Fruit fly (Drosophila melanogaster) whole organism, embryonic: Measurements from ENCODE around the gene CG9970.

ENCODE experiments used
- Aef1 ChIP-seq: fragments of 200-800 bp; sonication (Bioruptor generic); IDR thresholded peaks from 3 replicates; pipeline ENCODE4 v1.3.6; 2022; ENCODE audit warnings: missing biosample characterization, missing genetic modification characterization
- Antp ChIP-seq: fragments of 200-800 bp; sonication (Bioruptor generic); optimal IDR thresholded peaks from 3 replicates; lab custom pipeline; 2016; ENCODE audit warnings: missing biosample characterization, missing genetic modification characterization
- Awh ChIP-seq: fragments of 200-800 bp; sonication (Bioruptor generic); IDR thresholded peaks from 2 replicates; pipeline ENCODE4, ENCODE4 v1.3.6; 2022; ENCODE audit warnings: missing biosample characterization, missing genetic modification characterization
- CG10654 ChIP-seq: fragments of 200-800 bp; sonication (Bioruptor generic); optimal IDR thresholded peaks from 2 replicates; lab custom pipeline; 2016; ENCODE audit warnings: missing biosample characterization, missing genetic modification characterization
- CG10979 ChIP-seq: fragments of 200-800 bp; sonication (Bioruptor generic); optimal IDR thresholded peaks from 2 replicates; lab custom pipeline; 2018; ENCODE audit warnings: missing biosample characterization, mild to moderate bottlenecking, missing genetic modification characterization, moderate library complexity
- CG12104 ChIP-seq: fragments of 200-800 bp; sonication (Bioruptor generic); optimal IDR thresholded peaks from 3 replicates; lab custom pipeline; 2016; ENCODE audit warnings: missing biosample characterization, missing genetic modification characterization
- CG12155 ChIP-seq: fragments of 200-800 bp; sonication (Bioruptor generic); optimal IDR thresholded peaks from 3 replicates; lab custom pipeline; 2016; ENCODE audit warnings: missing biosample characterization, missing genetic modification characterization
- CG12659 ChIP-seq: fragments of 200-800 bp; sonication (Bioruptor generic); optimal IDR thresholded peaks from 3 replicates; lab custom pipeline; 2017; ENCODE audit warnings: mild to moderate bottlenecking, missing biosample characterization, missing genetic modification reagents, missing genetic modification characterization
- CG13894 ChIP-seq: fragments of 200-800 bp; sonication (Bioruptor generic); optimal IDR thresholded peaks from 3 replicates; lab custom pipeline; 2018; ENCODE audit warnings: missing biosample characterization, mild to moderate bottlenecking, missing genetic modification characterization, moderate library complexity
- CG14441 ChIP-seq: fragments of 200-800 bp; sonication (Bioruptor generic); IDR thresholded peaks from 2 replicates; pipeline ENCODE4 v1.3.6; 2022; ENCODE audit warnings: missing biosample characterization, missing genetic modification characterization
- CG15269 ChIP-seq: fragments of 200-800 bp; sonication (Bioruptor generic); optimal IDR thresholded peaks from 2 replicates; lab custom pipeline; 2018; ENCODE audit warnings: missing biosample characterization, mild to moderate bottlenecking, missing genetic modification characterization, moderate library complexity
- CG2199 ChIP-seq: fragments of 200-800 bp; sonication (Bioruptor generic); IDR thresholded peaks from 3 replicates; pipeline ENCODE4 v1.3.6; 2022; ENCODE audit warnings: missing biosample characterization, missing genetic modification characterization
- CG31441 ChIP-seq: fragments of 200-800 bp; sonication (Bioruptor generic); IDR thresholded peaks from 2 replicates; pipeline ENCODE4 v1.3.6; 2022; ENCODE audit warnings: missing biosample characterization, missing genetic modification characterization
- CG32532 ChIP-seq: fragments of 200-800 bp; sonication (Bioruptor generic); IDR thresholded peaks from 2 replicates; pipeline ENCODE4 v1.3.6; 2022; ENCODE audit warnings: missing biosample characterization, missing genetic modification characterization
- CG3838 ChIP-seq: fragments of 200-800 bp; sonication (Bioruptor generic); optimal IDR thresholded peaks from 3 replicates; lab custom pipeline; 2016; ENCODE audit warnings: missing biosample characterization, missing genetic modification characterization
- CG3847 ChIP-seq: fragments of 200-800 bp; sonication (Bioruptor generic); IDR thresholded peaks from 2 replicates; pipeline ENCODE4 v1.3.6; 2022; ENCODE audit warnings: missing biosample characterization, missing genetic modification characterization
- CG4328 ChIP-seq: fragments of 200-800 bp; sonication (Bioruptor generic); optimal IDR thresholded peaks from 3 replicates; lab custom pipeline; 2017; ENCODE audit warnings: missing biosample characterization, missing genetic modification reagents, missing genetic modification characterization
- CG43689 ChIP-seq: fragments of 200-800 bp; sonication (Bioruptor generic); IDR thresholded peaks from 2 replicates; pipeline ENCODE4 v1.3.6; 2022; ENCODE audit warnings: missing biosample characterization, missing genetic modification characterization
- CG6254 ChIP-seq: fragments of 200-800 bp; sonication (Bioruptor generic); optimal IDR thresholded peaks from 3 replicates; lab custom pipeline; 2017; ENCODE audit warnings: mild to moderate bottlenecking, missing biosample characterization, missing genetic modification reagents, missing genetic modification characterization
- CG7372 ChIP-seq: fragments of 200-800 bp; sonication (Bioruptor generic); IDR thresholded peaks from 2 replicates; pipeline ENCODE4 v1.3.6; 2022; ENCODE audit warnings: missing biosample characterization, missing genetic modification characterization
- CG7556 ChIP-seq: fragments of 200-800 bp; sonication (Bioruptor generic); optimal IDR thresholded peaks from 2 replicates; lab custom pipeline; 2017; ENCODE audit warnings: missing biosample characterization, mild to moderate bottlenecking, missing genetic modification characterization
- CoRest ChIP-seq: fragments of 200-800 bp; sonication (Bioruptor generic); optimal IDR thresholded peaks from 3 replicates; lab custom pipeline; 2018; ENCODE audit warnings: missing biosample characterization, mild to moderate bottlenecking, missing genetic modification characterization, moderate library complexity
- Dip2 ChIP-seq: fragments of 200-800 bp; sonication (Bioruptor generic); IDR thresholded peaks from 2 replicates; pipeline ENCODE4 v1.3.6; 2022; ENCODE audit warnings: missing biosample characterization, missing genetic modification characterization
- Gug ChIP-seq: fragments of 200-800 bp; sonication (Bioruptor generic); IDR thresholded peaks from 4 replicates; pipeline ENCODE4 v1.3.6; 2022; ENCODE audit warnings: missing biosample characterization, missing genetic modification characterization
- HmgZ ChIP-seq: fragments of 200-800 bp; sonication (Bioruptor generic); optimal IDR thresholded peaks from 2 replicates; lab custom pipeline; 2018; ENCODE audit warnings: missing biosample characterization, mild to moderate bottlenecking, missing genetic modification characterization
- Hsf ChIP-seq: fragments of 200-800 bp; sonication (Bioruptor generic); optimal IDR thresholded peaks from 3 replicates; lab custom pipeline; 2016; ENCODE audit warnings: missing biosample characterization, missing genetic modification characterization
- MTF-1 ChIP-seq: fragments of 200-800 bp; sonication (Bioruptor generic); optimal IDR thresholded peaks from 2 replicates; lab custom pipeline; 2018; ENCODE audit warnings: missing biosample characterization, mild to moderate bottlenecking, missing genetic modification characterization, borderline replicate concordance
- Meics ChIP-seq: fragments of 200-800 bp; sonication (Bioruptor generic); optimal IDR thresholded peaks from 2 replicates; lab custom pipeline; 2017; ENCODE audit warnings: missing biosample characterization, mild to moderate bottlenecking, missing genetic modification characterization
- Optix ChIP-seq: fragments of 200-800 bp; sonication (Bioruptor generic); IDR thresholded peaks from 3 replicates; pipeline ENCODE4 v1.3.6; 2022; ENCODE audit warnings: missing biosample characterization, missing genetic modification characterization
- Sox102F ChIP-seq: fragments of 200-800 bp; sonication (Bioruptor generic); optimal IDR thresholded peaks from 2 replicates; lab custom pipeline; 2018; ENCODE audit warnings: missing biosample characterization, mild to moderate bottlenecking, missing genetic modification characterization, moderate library complexity
- Taf1 ChIP-seq: fragments of 200-800 bp; sonication (Bioruptor generic); IDR thresholded peaks from 2 replicates; pipeline ENCODE4 v1.3.6; 2022; ENCODE audit warnings: missing biosample characterization, missing genetic modification characterization
- abd-A ChIP-seq: fragments of 200-800 bp; sonication (Bioruptor generic); optimal IDR thresholded peaks from 3 replicates; lab custom pipeline; 2019; ENCODE audit warnings: missing biosample characterization, mild to moderate bottlenecking, missing genetic modification characterization, moderate library complexity
- ase ChIP-seq: fragments of 200-800 bp; sonication (Bioruptor generic); IDR thresholded peaks from 3 replicates; pipeline ENCODE4 v1.3.6; 2022; ENCODE audit warnings: missing biosample characterization, missing genetic modification characterization
- az2 ChIP-seq: fragments of 200-800 bp; sonication (Bioruptor generic); optimal IDR thresholded peaks from 3 replicates; lab custom pipeline; 2016; ENCODE audit warnings: missing biosample characterization, missing genetic modification characterization
- corto ChIP-seq: fragments of 200-800 bp; sonication (Bioruptor generic); optimal IDR thresholded peaks from 2 replicates; lab custom pipeline; 2016; ENCODE audit warnings: missing biosample characterization, mild to moderate bottlenecking, missing genetic modification characterization, moderate library complexity
- crol ChIP-seq: fragments of 200-800 bp; sonication (Bioruptor generic); IDR thresholded peaks from 2 replicates; pipeline ENCODE4 v1.3.6; 2022; ENCODE audit warnings: missing biosample characterization, missing genetic modification characterization
- crp ChIP-seq, 2 experiments: fragments of 200-800 bp; sonication (Bioruptor generic); optimal IDR thresholded peaks; 2 replicates in 1 of 2; 3 replicates in 1 of 2; lab custom pipeline; 2017; ENCODE audit warnings: missing biosample characterization in 2 of 2, missing genetic modification characterization in 2 of 2, mild to moderate bottlenecking in 1 of 2, moderate library complexity in 1 of 2
- cwo ChIP-seq: fragments of 200-800 bp; sonication (Bioruptor generic); optimal IDR thresholded peaks from 3 replicates; lab custom pipeline; 2017; ENCODE audit warnings: missing biosample characterization, missing genetic modification characterization, mild to moderate bottlenecking, moderate library complexity, missing genetic modification reagents
- dysf ChIP-seq: fragments of 200-800 bp; sonication (Bioruptor generic); IDR thresholded peaks from 3 replicates; pipeline ENCODE4 v1.3.6; 2022; ENCODE audit warnings: missing biosample characterization, missing genetic modification characterization
- fd3F ChIP-seq: fragments of 200-800 bp; sonication (Bioruptor generic); optimal IDR thresholded peaks from 2 replicates; lab custom pipeline; 2018; ENCODE audit warnings: missing biosample characterization, mild to moderate bottlenecking, missing genetic modification characterization, moderate library complexity
- fd64A ChIP-seq: fragments of 200-800 bp; sonication (Bioruptor generic); optimal IDR thresholded peaks from 3 replicates; lab custom pipeline; 2018; ENCODE audit warnings: missing biosample characterization, mild to moderate bottlenecking, missing genetic modification characterization
- gcm ChIP-seq: fragments of 200-800 bp; sonication (Bioruptor generic); optimal IDR thresholded peaks from 2 replicates; lab custom pipeline; 2019; ENCODE audit warnings: missing biosample characterization, mild to moderate bottlenecking, missing genetic modification characterization, moderate library complexity
- gem ChIP-seq: fragments of 200-800 bp; sonication (Bioruptor generic); optimal IDR thresholded peaks from 2 replicates; lab custom pipeline; 2019; ENCODE audit warnings: missing biosample characterization, mild to moderate bottlenecking, missing genetic modification characterization, moderate library complexity
- jigr1 ChIP-seq: fragments of 200-800 bp; sonication (Bioruptor generic); IDR thresholded peaks from 3 replicates; pipeline ENCODE4 v1.3.6; 2022; ENCODE audit warnings: missing biosample characterization, missing genetic modification characterization
- lov ChIP-seq, 2 experiments: fragments of 200-800 bp in 1 of 2; fragments of >200 bp in 1 of 2; sonication (Bioruptor generic) in 1 of 2; IDR thresholded peaks in 1 of 2; optimal IDR thresholded peaks in 1 of 2; 2 replicates in 1 of 2; 3 replicates in 1 of 2; pipeline versions ENCODE4 v1.3.6 to Lab custom; 2017 to 2022; ENCODE audit warnings: missing biosample characterization in 1 of 2, missing genetic modification characterization in 1 of 2
- nom ChIP-seq: fragments of 200-800 bp; sonication (Bioruptor generic); optimal IDR thresholded peaks from 2 replicates; lab custom pipeline; 2017; ENCODE audit warnings: missing biosample characterization, missing genetic modification characterization, mild to moderate bottlenecking, moderate library complexity, missing genetic modification reagents
- oc ChIP-seq: fragments of 200-800 bp; sonication (Bioruptor generic); optimal IDR thresholded peaks from 2 replicates; lab custom pipeline; 2018; ENCODE audit warnings: missing biosample characterization, mild to moderate bottlenecking, missing genetic modification characterization, moderate library complexity
- pzg ChIP-seq: fragments of 200-800 bp; sonication (Bioruptor generic); optimal IDR thresholded peaks from 3 replicates; lab custom pipeline; 2018; ENCODE audit warnings: missing biosample characterization, mild to moderate bottlenecking, missing genetic modification characterization, moderate library complexity
- row ChIP-seq: fragments of 200-800 bp; sonication (Bioruptor generic); IDR thresholded peaks from 3 replicates; pipeline ENCODE4 v1.3.6; 2022; ENCODE audit warnings: missing biosample characterization, missing genetic modification characterization
- sob ChIP-seq: fragments of 200-800 bp; sonication (Bioruptor generic); IDR thresholded peaks from 2 replicates; pipeline ENCODE4 v1.3.6; 2022; ENCODE audit warnings: missing biosample characterization, missing genetic modification characterization

CG9970 gene

DNA sequence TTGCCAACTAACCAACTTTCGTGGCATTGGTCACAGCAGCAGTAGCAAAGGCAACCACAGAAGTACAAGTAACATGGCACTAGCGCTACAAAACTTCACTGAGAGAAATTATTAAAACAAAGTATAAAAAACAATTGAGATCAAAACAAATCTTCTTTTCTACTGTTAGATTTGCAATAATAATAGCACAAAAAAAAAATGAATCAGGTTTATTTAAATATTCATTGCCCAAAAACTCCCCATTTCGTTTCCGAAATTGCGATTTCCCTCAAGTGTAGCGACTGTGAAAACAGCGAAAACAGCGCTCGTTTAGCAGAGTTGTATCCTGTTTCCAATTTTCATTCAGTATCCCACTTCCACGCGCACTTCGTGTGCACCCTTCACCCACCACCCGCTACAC is 3.2 kb downstream of the CG9970 start (continued):
- TF ChIP-seq Gug (GFP tag; lab: Robert Waterston, UW) (0 out of 4 replicates have a peak, but pooled peaks have one; percentile 21), nom (GFP tag; lab: Kevin White, UChicago) (no peak), CG7556 (GFP tag; lab: Kevin White, UChicago) (peak; percentile 70), pzg (no peak), CG10979 (tag; lab: Kevin White, UChicago) (no peak), crol (GFP tag; lab: Robert Waterston, UW) (peak; percentile 71), Taf1 (peak; percentile 49; the same call in 1 of the 2 replicates), Sox102F (GFP tag; lab: Kevin White, UChicago) (peak; percentile 42), CG12659 (peak; percentile 40), CG12104 (GFP tag; lab: Kevin White, UChicago) (peak; percentile 1), corto (GFP tag; lab: Kevin White, UChicago) (no peak), Hsf (GFP tag; lab: Kevin White, UChicago) (no peak), CoRest (tag; lab: Kevin White, UChicago) (peak; percentile 28), ase (GFP tag; lab: Robert Waterston, UW) (peak; percentile 44; the same call in 1 of the 3 replicates), Optix (GFP tag; lab: Robert Waterston, UW) (no peak), Meics (GFP tag; lab: Kevin White, UChicago) (peak; percentile 70), lov (optimal IDR thresholded peaks at IDR 0.05; lab: Kevin White, UChicago) (no peak), lov (GFP tag; IDR thresholded peaks at IDR 0.05; lab: Robert Waterston, UW) (no peak), fd3F (GFP tag; lab: Kevin White, UChicago) (peak; percentile 26), CG3838 (no peak), Dip2 (GFP tag; lab: Robert Waterston, UW) (no peak), HmgZ (tag; lab: Kevin White, UChicago) (no peak), CG6254 (GFP tag; lab: Kevin White, UChicago) (no peak), CG31441 (GFP tag; lab: Robert Waterston, UW) (peak; percentile 38; the same call in 1 of the 2 replicates), dysf (GFP tag; lab: Robert Waterston, UW) (peak; percentile 61; the same call in 2 of the 3 replicates), Aef1 (GFP tag; lab: Robert Waterston, UW) (peak; percentile 33; the same call in 1 of the 3 replicates), abd-A (tag; lab: Kevin White, UChicago) (peak; percentile 38), CG7372 (0 out of 2 replicates have a peak, but pooled peaks have one; percentile 12), CG10654 (GFP tag; lab: Kevin White, UChicago) (no peak), CG3847 (GFP tag; lab: Robert Waterston, UW) (no peak), gem (tag; lab: Kevin White, UChicago) (peak; percentile 65), CG15269 (peak; percentile 55), Antp (GFP tag; lab: Kevin White, UChicago) (peak; percentile 41), CG2199 (no peak), CG43689 (GFP tag; lab: Robert Waterston, UW) (no peak), CG13894 (tag; lab: Kevin White, UChicago) (peak; percentile 41), row (GFP tag; lab: Robert Waterston, UW) (peak; percentile 75), sob (GFP tag; lab: Robert Waterston, UW) (peak; percentile 61; the same call in 1 of the 2 replicates), az2 (GFP tag; lab: Kevin White, UChicago) (no peak), CG14441 (GFP tag; lab: Robert Waterston, UW) (peak; percentile 50), crp (GFP tag; optimal IDR thresholded peaks at IDR 0.05; lab: Kevin White, UChicago) (no peak), oc (no peak), jigr1 (0 out of 3 replicates have a peak, but pooled peaks have one; percentile 56), Awh (GFP tag; lab: Robert Waterston, UW) (0 out of 2 replicates have a peak, but pooled peaks have one; percentile 21), CG32532 (GFP tag; lab: Robert Waterston, UW) (peak; percentile 36; the same call in 1 of the 2 replicates), cwo (GFP tag; lab: Kevin White, UChicago) (peak; percentile 48), fd64A (no peak), gcm (GFP tag; lab: Kevin White, UChicago) (no peak), CG12155 (GFP tag; lab: Kevin White, UChicago) (peak; percentile 7), CG4328 (GFP tag; lab: Kevin White, UChicago) (no peak), MTF-1 (no peak)
